Worm (Caenorhabditis elegans): Measurements from ENCODE around the gene kel-1.

DNA sequence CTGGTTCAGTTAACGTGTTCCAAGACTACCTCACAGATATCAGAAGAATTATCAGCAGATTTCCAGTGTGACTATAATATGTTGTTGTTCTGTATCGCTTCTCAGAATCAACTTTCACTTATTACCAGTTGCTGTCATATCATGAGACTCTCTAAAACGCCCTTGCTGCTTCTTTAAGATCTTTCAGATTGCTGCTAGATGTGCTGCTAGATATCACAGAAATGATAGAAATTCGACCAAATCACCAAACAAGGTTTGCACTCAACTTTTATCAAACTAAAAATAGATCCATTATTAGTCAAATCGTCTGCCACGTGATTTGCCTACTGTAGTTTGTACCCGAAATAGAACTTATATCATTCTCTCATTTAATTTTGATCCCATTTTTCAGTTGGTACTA lies 44.2 kb upstream of the kel-1 start:
- TF ChIP-seq daf-12 (tag; optimal IDR thresholded peaks at IDR 0.05) (no peak), ZK546.5 (tag; optimal IDR thresholded peaks at IDR 0.05) (no peak), madf-5 (GFP tag; IDR thresholded peaks at IDR 0.05) (no peak), nhr-10 (tag; optimal IDR thresholded peaks at IDR 0.05) (no peak), nhr-111 (GFP tag; optimal IDR thresholded peaks at IDR 0.05) (no peak), ceh-82 (tag; optimal IDR thresholded peaks at IDR 0.05) (no peak), egl-27 (tag; optimal IDR thresholded peaks at IDR 0.05) (no peak)
